Fruit fly (Drosophila melanogaster) whole organism, embryonic: Measurements from ENCODE around the gene ana1.

ENCODE experiments used
- CG10147 ChIP-seq: fragments of 200-800 bp; sonication (Bioruptor generic); optimal IDR thresholded peaks from 2 replicates; lab custom pipeline; 2019; ENCODE audit warnings: missing biosample characterization, mild to moderate bottlenecking, missing genetic modification characterization, moderate library complexity
- CG11093 ChIP-seq: fragments of 200-800 bp; sonication (Bioruptor generic); IDR thresholded peaks from 3 replicates; pipeline ENCODE4 v1.3.6; 2022; ENCODE audit warnings: missing biosample characterization, missing genetic modification characterization
- CG14050 ChIP-seq: fragments of 200-800 bp; sonication (Bioruptor generic); IDR thresholded peaks from 3 replicates; pipeline ENCODE4 v1.3.6; 2022; ENCODE audit warnings: missing biosample characterization, missing genetic modification characterization
- CG15073 ChIP-seq: fragments of 200-800 bp; sonication (Bioruptor generic); optimal IDR thresholded peaks from 2 replicates; lab custom pipeline; 2016; ENCODE audit warnings: missing biosample characterization, missing genetic modification characterization
- CG1529 ChIP-seq: fragments of 200-800 bp; sonication (Bioruptor generic); optimal IDR thresholded peaks from 3 replicates; lab custom pipeline; 2018; ENCODE audit warnings: missing biosample characterization, missing genetic modification characterization
- CG1647 ChIP-seq: fragments of 200-800 bp; sonication (Bioruptor generic); optimal IDR thresholded peaks from 3 replicates; lab custom pipeline; 2016; ENCODE audit warnings: missing biosample characterization, missing genetic modification characterization
- CG17829 ChIP-seq: fragments of 200-800 bp; optimal IDR thresholded peaks from 2 replicates; lab custom pipeline; 2019; ENCODE audit warnings: missing biosample characterization, mild to moderate bottlenecking, missing genetic modification characterization, moderate library complexity
- CG30020 ChIP-seq: fragments of 200-800 bp; optimal IDR thresholded peaks from 2 replicates; lab custom pipeline; 2019; ENCODE audit warnings: missing biosample characterization, mild to moderate bottlenecking, missing genetic modification characterization, moderate library complexity
- CG4617 ChIP-seq: fragments of 200-800 bp; sonication (Bioruptor generic); optimal IDR thresholded peaks from 3 replicates; lab custom pipeline; 2016; ENCODE audit warnings: missing biosample characterization, missing genetic modification characterization, borderline replicate concordance
- CG6791 ChIP-seq: fragments of 200-800 bp; sonication (Bioruptor generic); IDR thresholded peaks from 3 replicates; pipeline ENCODE4 v1.3.6; 2022; ENCODE audit warnings: missing biosample characterization, missing genetic modification characterization; ENCODE audit not compliant: partially characterized antibody
- CG7372 ChIP-seq: fragments of 200-800 bp; sonication (Bioruptor generic); IDR thresholded peaks from 2 replicates; pipeline ENCODE4 v1.3.6; 2022; ENCODE audit warnings: missing biosample characterization, missing genetic modification characterization
- CG7963 ChIP-seq: fragments of 200-800 bp; sonication (Bioruptor generic); IDR thresholded peaks from 3 replicates; pipeline ENCODE4 v1.3.6; 2022; ENCODE audit warnings: missing biosample characterization, missing genetic modification characterization; ENCODE audit not compliant: partially characterized antibody
- CG8924 ChIP-seq: fragments of 200-800 bp; optimal IDR thresholded peaks from 3 replicates; lab custom pipeline; 2019; ENCODE audit warnings: missing biosample characterization, mild to moderate bottlenecking, missing genetic modification characterization, moderate library complexity
- CG9609 ChIP-seq: fragments of 200-800 bp; sonication (Bioruptor generic); optimal IDR thresholded peaks from 3 replicates; lab custom pipeline; 2016; ENCODE audit warnings: missing biosample characterization, missing genetic modification characterization
- CG9876 ChIP-seq: fragments of 200-800 bp; sonication (Bioruptor generic); optimal IDR thresholded peaks from 2 replicates; lab custom pipeline; 2016; ENCODE audit warnings: missing biosample characterization, missing genetic modification characterization
- CkIIα-i1 ChIP-seq: fragments of 200-800 bp; sonication (Bioruptor generic); IDR thresholded peaks from 2 replicates; pipeline ENCODE4 v1.3.6; 2022; ENCODE audit warnings: missing biosample characterization, missing genetic modification characterization
- CrebB ChIP-seq: fragments of 200-800 bp; sonication (Bioruptor generic); optimal IDR thresholded peaks from 3 replicates; lab custom pipeline; 2018; ENCODE audit warnings: missing biosample characterization, mild to moderate bottlenecking, missing genetic modification characterization
- E2f2 ChIP-seq: fragments of 200-800 bp; sonication (Bioruptor generic); IDR thresholded peaks from 2 replicates; pipeline ENCODE4 v1.3.6; 2022; ENCODE audit warnings: missing biosample characterization, missing genetic modification characterization
- H15 ChIP-seq: fragments of 200-800 bp; sonication (Bioruptor generic); IDR thresholded peaks from 3 replicates; pipeline ENCODE4 v1.3.6; 2022; ENCODE audit warnings: missing biosample characterization, missing genetic modification characterization
- HmgD ChIP-seq: fragments of 200-800 bp; sonication (Bioruptor generic); optimal IDR thresholded peaks from 3 replicates; lab custom pipeline; 2016; ENCODE audit warnings: missing biosample characterization, missing genetic modification characterization
- Hmx ChIP-seq: fragments of 200-800 bp; sonication (Bioruptor generic); optimal IDR thresholded peaks from 2 replicates; lab custom pipeline; 2016; ENCODE audit warnings: missing biosample characterization, missing genetic modification characterization
- Hsf ChIP-seq: fragments of 200-800 bp; sonication (Bioruptor generic); optimal IDR thresholded peaks from 3 replicates; lab custom pipeline; 2016; ENCODE audit warnings: missing biosample characterization, missing genetic modification characterization
- Jarid2 ChIP-seq: fragments of 200-800 bp; sonication (Bioruptor generic); optimal IDR thresholded peaks from 3 replicates; lab custom pipeline; 2017; ENCODE audit warnings: mild to moderate bottlenecking, missing biosample characterization, missing genetic modification reagents, missing genetic modification characterization
- Sin3A ChIP-seq: fragments of >200 bp; optimal IDR thresholded peaks from 2 replicates; lab custom pipeline; 2018
- al ChIP-seq: fragments of 200-800 bp; sonication (Bioruptor generic); IDR thresholded peaks from 2 replicates; pipeline ENCODE4 v1.3.6; 2022; ENCODE audit warnings: missing biosample characterization, missing genetic modification characterization
- az2 ChIP-seq: fragments of 200-800 bp; sonication (Bioruptor generic); optimal IDR thresholded peaks from 3 replicates; lab custom pipeline; 2016; ENCODE audit warnings: missing biosample characterization, missing genetic modification characterization
- cad ChIP-seq: fragments of >200 bp; optimal IDR thresholded peaks from 2 replicates; lab custom pipeline; 2017; ENCODE audit warnings: missing biosample characterization, missing genetic modification characterization
- cas ChIP-seq: fragments of 200-800 bp; sonication (Bioruptor generic); IDR thresholded peaks from 2 replicates; pipeline ENCODE4 v1.3.6; 2022; ENCODE audit warnings: missing biosample characterization, missing genetic modification characterization
- cg ChIP-seq: fragments of 200-800 bp; sonication (Bioruptor generic); optimal IDR thresholded peaks from 3 replicates; lab custom pipeline; 2019; ENCODE audit warnings: missing biosample characterization, mild to moderate bottlenecking, missing genetic modification characterization, moderate library complexity
- chif ChIP-seq, 2 experiments: fragments of 200-800 bp; sonication (Bioruptor generic); optimal IDR thresholded peaks; 3 replicates each; lab custom pipeline; 2016; ENCODE audit warnings: missing biosample characterization in 2 of 2, missing genetic modification characterization in 2 of 2
- crc ChIP-seq: fragments of 200-800 bp; sonication (Bioruptor generic); optimal IDR thresholded peaks from 2 replicates; lab custom pipeline; 2016; ENCODE audit warnings: missing biosample characterization, missing genetic modification characterization
- dati ChIP-seq: fragments of 200-800 bp; sonication (Bioruptor generic); IDR thresholded peaks from 2 replicates; pipeline ENCODE4 v1.3.6; 2022; ENCODE audit warnings: missing biosample characterization, missing genetic modification characterization
- exex ChIP-seq: fragments of 200-800 bp; sonication (Bioruptor generic); optimal IDR thresholded peaks from 4 replicates; lab custom pipeline; 2018; ENCODE audit warnings: missing biosample characterization, mild to moderate bottlenecking, missing genetic modification characterization, moderate library complexity
- fd64A ChIP-seq: fragments of 200-800 bp; sonication (Bioruptor generic); optimal IDR thresholded peaks from 3 replicates; lab custom pipeline; 2018; ENCODE audit warnings: missing biosample characterization, mild to moderate bottlenecking, missing genetic modification characterization
- her ChIP-seq: fragments of 200-800 bp; sonication (Bioruptor generic); optimal IDR thresholded peaks from 2 replicates; lab custom pipeline; 2016; ENCODE audit warnings: missing biosample characterization, missing genetic modification characterization
- hkb ChIP-seq, 2 experiments: fragments of 200-800 bp in 1 of 2; fragments of >200 bp in 1 of 2; sonication (Bioruptor generic) in 1 of 2; IDR thresholded peaks in 1 of 2; optimal IDR thresholded peaks in 1 of 2; 2 replicates each; pipeline versions ENCODE4 v1.3.6 to Lab custom; 2017 to 2022; ENCODE audit warnings: missing biosample characterization in 1 of 2, missing genetic modification characterization in 1 of 2
- ind ChIP-seq: fragments of 200-800 bp; sonication (Bioruptor generic); optimal IDR thresholded peaks from 3 replicates; lab custom pipeline; 2016; ENCODE audit warnings: missing biosample characterization, missing genetic modification characterization
- nerfin-1 ChIP-seq: fragments of 200-800 bp; sonication (Bioruptor generic); optimal IDR thresholded peaks from 3 replicates; lab custom pipeline; 2019; ENCODE audit warnings: missing biosample characterization, mild to moderate bottlenecking, missing genetic modification characterization, moderate library complexity
- nom ChIP-seq: fragments of 200-800 bp; sonication (Bioruptor generic); optimal IDR thresholded peaks from 2 replicates; lab custom pipeline; 2017; ENCODE audit warnings: missing biosample characterization, missing genetic modification characterization, mild to moderate bottlenecking, moderate library complexity, missing genetic modification reagents
- otp ChIP-seq: fragments of 200-800 bp; sonication (Bioruptor generic); IDR thresholded peaks from 3 replicates; pipeline ENCODE4, ENCODE4 v1.3.6; 2022; ENCODE audit warnings: missing biosample characterization, missing genetic modification characterization
- peb ChIP-seq: fragments of 200-800 bp; sonication (Bioruptor generic); IDR thresholded peaks from 2 replicates; pipeline ENCODE4 v1.3.6; 2022; ENCODE audit warnings: missing biosample characterization, missing genetic modification characterization
- pita ChIP-seq: fragments of 200-800 bp; sonication (Bioruptor generic); optimal IDR thresholded peaks from 2 replicates; lab custom pipeline; 2017; ENCODE audit warnings: missing biosample characterization, mild to moderate bottlenecking, missing genetic modification characterization
- pzg ChIP-seq: fragments of 200-800 bp; sonication (Bioruptor generic); optimal IDR thresholded peaks from 3 replicates; lab custom pipeline; 2018; ENCODE audit warnings: missing biosample characterization, mild to moderate bottlenecking, missing genetic modification characterization, moderate library complexity
- repo ChIP-seq: fragments of 200-800 bp; sonication (Bioruptor generic); optimal IDR thresholded peaks from 2 replicates; lab custom pipeline; 2016; ENCODE audit warnings: missing biosample characterization, missing genetic modification characterization
- sens-2 ChIP-seq: fragments of 200-800 bp; sonication (Bioruptor generic); IDR thresholded peaks from 2 replicates; pipeline ENCODE4 v1.3.6; 2022; ENCODE audit warnings: missing biosample characterization, missing genetic modification characterization
- stwl ChIP-seq: fragments of 200-800 bp; sonication (Bioruptor generic); optimal IDR thresholded peaks from 3 replicates; lab custom pipeline; 2018; ENCODE audit warnings: missing biosample characterization, mild to moderate bottlenecking, missing genetic modification characterization, moderate library complexity
- tap ChIP-seq: fragments of 200-800 bp; optimal IDR thresholded peaks from 3 replicates; lab custom pipeline; 2019; ENCODE audit warnings: missing biosample characterization, mild to moderate bottlenecking, missing genetic modification characterization, moderate library complexity
- tna ChIP-seq: fragments of 200-800 bp; sonication (Bioruptor generic); IDR thresholded peaks from 2 replicates; pipeline ENCODE4 v1.3.6; 2022; ENCODE audit warnings: missing biosample characterization, missing genetic modification characterization; ENCODE audit not compliant: partially characterized antibody
- tup ChIP-seq: fragments of 200-800 bp; sonication (Bioruptor generic); optimal IDR thresholded peaks from 2 replicates; lab custom pipeline; 2016; ENCODE audit warnings: missing biosample characterization, mild to moderate bottlenecking, missing genetic modification characterization, moderate library complexity
- wdn ChIP-seq: fragments of 200-800 bp; sonication (Bioruptor generic); IDR thresholded peaks from 2 replicates; pipeline ENCODE4 v1.3.6; 2022; ENCODE audit warnings: missing biosample characterization, missing genetic modification characterization
- zf30C ChIP-seq: fragments of 200-800 bp; sonication (Bioruptor generic); optimal IDR thresholded peaks from 3 replicates; lab custom pipeline; 2018; ENCODE audit warnings: missing biosample characterization, mild to moderate bottlenecking, missing genetic modification characterization

The ana1 gene

DNA sequence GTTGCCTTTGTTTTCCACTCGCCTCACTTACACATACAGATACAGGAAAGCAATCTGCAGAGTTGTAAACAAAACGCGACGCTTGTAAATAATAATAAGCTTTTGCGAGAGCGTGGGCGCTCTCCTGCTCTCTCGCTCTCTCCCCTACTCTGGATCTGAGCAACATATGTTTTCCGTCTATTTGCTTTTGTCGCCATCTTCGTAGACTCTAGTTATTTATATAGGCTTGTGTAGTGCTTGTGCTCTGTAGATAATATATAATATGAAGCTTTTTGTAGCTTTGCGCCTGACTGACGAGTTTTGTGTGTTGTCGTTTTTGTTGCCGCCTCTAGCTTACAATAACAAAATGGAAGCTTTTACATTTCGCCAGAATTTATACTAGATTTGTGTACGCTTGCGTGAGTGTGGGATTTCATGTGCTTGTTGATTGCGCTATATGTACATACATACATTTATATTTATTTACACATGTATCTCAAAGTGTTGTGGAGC, 35.4 kb downstream of the ana1 start (continued):
- TF ChIP-seq H15 (GFP tag; lab: Robert Waterston, UW) = 0 out of 3 replicates have a peak, but pooled peaks have one; percentile 40
- no peak for TF ChIP-seq sens-2 (GFP tag; lab: Robert Waterston, UW)
- TF ChIP-seq ind (GFP tag; lab: Kevin White, UChicago) = no peak
- TF ChIP-seq CG17829 (tag; lab: Kevin White, UChicago) = peak; percentile 17
- TF ChIP-seq CG14050 = 0 out of 3 replicates have a peak, but pooled peaks have one; percentile 36
- 0 out of 3 replicates have a peak, but pooled peaks have one; percentile 42 for TF ChIP-seq otp
- TF ChIP-seq tap (tag; lab: Kevin White, UChicago) = peak; percentile 60
- TF ChIP-seq Hsf = peak; percentile 36
- TF ChIP-seq az2 (GFP tag; lab: Kevin White, UChicago) = no peak
- peak; percentile 81 for TF ChIP-seq CrebB (tag; lab: Kevin White, UChicago)
- TF ChIP-seq stwl = no peak
- no peak for TF ChIP-seq hkb (optimal IDR thresholded peaks at IDR 0.05; lab: Kevin White, UChicago)
- TF ChIP-seq hkb (GFP tag; IDR thresholded peaks at IDR 0.05; lab: Robert Waterston, UW) = peak; percentile 71
- no peak for TF ChIP-seq al (GFP tag; lab: Robert Waterston, UW)
- TF ChIP-seq cad (GFP tag; lab: Kevin White, UChicago) = no peak
- peak; percentile 75 for TF ChIP-seq CG8924 (tag; lab: Kevin White, UChicago)
- TF ChIP-seq CkIIα-i1 = no peak
- no peak for TF ChIP-seq CG9609 (GFP tag; lab: Kevin White, UChicago)
- TF ChIP-seq cg (GFP tag; lab: Kevin White, UChicago) = peak; percentile 78
- TF ChIP-seq peb (GFP tag; lab: Robert Waterston, UW) = no peak
- TF ChIP-seq chif (GFP tag; optimal IDR thresholded peaks at IDR 0.05; lab: Kevin White, UChicago) = peak in 1 of 2 experiments; percentile 14
- peak; percentile 38 for TF ChIP-seq CG1647 (GFP tag; lab: Kevin White, UChicago)
- TF ChIP-seq CG7963 (GFP tag; lab: Robert Waterston, UW) = no peak
- no peak for TF ChIP-seq Sin3A (lab: Kevin White, UChicago)
- no peak for TF ChIP-seq dati (GFP tag; lab: Robert Waterston, UW)
- no peak for TF ChIP-seq CG11093 (GFP tag; lab: Robert Waterston, UW)
- TF ChIP-seq tup (GFP tag; lab: Kevin White, UChicago) = no peak
- peak; percentile 54; the same call in 1 of the 2 replicates for TF ChIP-seq E2f2
- TF ChIP-seq CG30020 = no peak
- peak; percentile 19; the same call in 1 of the 2 replicates for TF ChIP-seq wdn (GFP tag; lab: Robert Waterston, UW)
- peak; percentile 69 for TF ChIP-seq nerfin-1 (tag; lab: Kevin White, UChicago)
- TF ChIP-seq CG1529 (GFP tag; lab: Kevin White, UChicago) = peak; percentile 74
- TF ChIP-seq CG10147 (GFP tag; lab: Kevin White, UChicago) = peak; percentile 75
- TF ChIP-seq nom = peak; percentile 59
- no peak for TF ChIP-seq her (GFP tag; lab: Kevin White, UChicago)
- TF ChIP-seq pzg (GFP tag; lab: Kevin White, UChicago) = no peak
- peak; percentile 86 for TF ChIP-seq exex (tag; lab: Kevin White, UChicago)
- no peak for TF ChIP-seq repo
- no peak for TF ChIP-seq pita (GFP tag; lab: Kevin White, UChicago)
- peak; percentile 41 for TF ChIP-seq zf30C (GFP tag; lab: Kevin White, UChicago)
- peak; percentile 32 for TF ChIP-seq Jarid2 (GFP tag; lab: Kevin White, UChicago)
- TF ChIP-seq CG4617 = no peak
- TF ChIP-seq tna (GFP tag; lab: Robert Waterston, UW) = no peak
- 0 out of 2 replicates have a peak, but pooled peaks have one; percentile 16 for TF ChIP-seq cas (GFP tag; lab: Robert Waterston, UW)
- no peak for TF ChIP-seq CG15073
- TF ChIP-seq HmgD (GFP tag; lab: Kevin White, UChicago) = no peak
- TF ChIP-seq CG9876 (GFP tag; lab: Kevin White, UChicago) = no peak
- peak; percentile 61 for TF ChIP-seq fd64A
- no peak for TF ChIP-seq CG6791 (GFP tag; lab: Robert Waterston, UW)
- no peak for TF ChIP-seq crc (GFP tag; lab: Kevin White, UChicago)
- no peak for TF ChIP-seq CG7372 (GFP tag; lab: Robert Waterston, UW)
- TF ChIP-seq Hmx (GFP tag; lab: Kevin White, UChicago) = no peak
